Fruit fly (Drosophila melanogaster): Measurements from ENCODE around the gene Snx27.

DNA sequence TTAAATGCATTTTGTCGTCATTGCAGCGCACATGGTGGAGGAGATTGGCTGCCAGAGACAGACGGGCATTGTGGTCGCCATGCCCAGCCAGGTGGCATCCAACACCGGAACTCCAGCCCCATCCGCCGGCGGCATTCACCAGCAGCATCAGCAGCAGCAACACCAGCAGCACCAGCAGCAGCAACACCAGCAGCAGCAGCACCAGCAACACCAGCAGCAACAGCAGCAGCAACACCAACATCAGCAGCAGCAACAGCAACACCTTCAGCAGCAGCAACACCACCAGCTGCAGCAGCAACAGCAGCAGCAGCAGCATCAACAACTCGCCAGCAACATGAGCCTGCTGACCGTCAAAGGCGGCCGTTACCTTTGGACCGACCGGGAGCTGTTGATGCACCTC lies 15.0 kb upstream of the Snx27 start:
- no peak for TF ChIP-seq Hr78 (GFP tag; optimal IDR thresholded peaks at IDR 0.05)
- TF ChIP-seq CrebA (GFP tag; optimal IDR thresholded peaks at IDR 0.05; ENCODE audit: borderline replicate concordance): no peak
- no peak for TF ChIP-seq Abd-B (GFP tag; optimal IDR thresholded peaks at IDR 0.05)
- TF ChIP-seq GATAd (GFP tag; optimal IDR thresholded peaks at IDR 0.05): no peak
- TF ChIP-seq lola (GFP tag; optimal IDR thresholded peaks at IDR 0.05): no peak
- TF ChIP-seq tai (GFP tag; optimal IDR thresholded peaks at IDR 0.05): no peak
